Fruit fly (Drosophila melanogaster) whole organism, embryonic: ENCODE data around the gene CG12659.

Experiments
- Adf1 ChIP-seq: fragments of 200-800 bp; sonication (Bioruptor generic); IDR thresholded peaks from 2 replicates; pipeline ENCODE4 v1.3.6; 2022; ENCODE audit warnings: missing biosample characterization, missing genetic modification characterization
- Atf-2 ChIP-seq: fragments of 200-800 bp; sonication (Bioruptor generic); optimal IDR thresholded peaks from 2 replicates; lab custom pipeline; 2016; ENCODE audit warnings: missing biosample characterization, missing genetic modification characterization
- CG10543 ChIP-seq: fragments of 200-800 bp; sonication (Bioruptor generic); optimal IDR thresholded peaks from 3 replicates; lab custom pipeline; 2017; ENCODE audit warnings: missing biosample characterization, mild to moderate bottlenecking, missing genetic modification characterization, moderate library complexity
- CG10654 ChIP-seq: fragments of 200-800 bp; sonication (Bioruptor generic); optimal IDR thresholded peaks from 2 replicates; lab custom pipeline; 2016; ENCODE audit warnings: missing biosample characterization, missing genetic modification characterization
- CG11456 ChIP-seq: fragments of 200-800 bp; sonication (Bioruptor generic); IDR thresholded peaks from 3 replicates; pipeline ENCODE4 v1.3.6; 2022; ENCODE audit warnings: missing biosample characterization, missing genetic modification characterization
- CG11723 ChIP-seq: fragments of 200-800 bp; sonication (Bioruptor generic); optimal IDR thresholded peaks from 2 replicates; lab custom pipeline; 2017; ENCODE audit warnings: missing biosample characterization, mild to moderate bottlenecking, missing genetic modification characterization
- CG12071 ChIP-seq: fragments of 200-800 bp; sonication (Bioruptor generic); optimal IDR thresholded peaks from 3 replicates; lab custom pipeline; 2018; ENCODE audit warnings: missing biosample characterization, mild to moderate bottlenecking, missing genetic modification characterization
- CG12104 ChIP-seq: fragments of 200-800 bp; sonication (Bioruptor generic); optimal IDR thresholded peaks from 3 replicates; lab custom pipeline; 2016; ENCODE audit warnings: missing biosample characterization, missing genetic modification characterization
- CG14441 ChIP-seq: fragments of 200-800 bp; sonication (Bioruptor generic); IDR thresholded peaks from 2 replicates; pipeline ENCODE4 v1.3.6; 2022; ENCODE audit warnings: missing biosample characterization, missing genetic modification characterization
- CG15269 ChIP-seq: fragments of 200-800 bp; sonication (Bioruptor generic); optimal IDR thresholded peaks from 2 replicates; lab custom pipeline; 2018; ENCODE audit warnings: missing biosample characterization, mild to moderate bottlenecking, missing genetic modification characterization, moderate library complexity
- CG16779 ChIP-seq: fragments of 200-800 bp; sonication (Bioruptor generic); IDR thresholded peaks from 2 replicates; pipeline ENCODE4 v1.3.6; 2022; ENCODE audit warnings: missing biosample characterization, missing genetic modification characterization
- CG18599 ChIP-seq: fragments of 200-800 bp; sonication (Bioruptor generic); optimal IDR thresholded peaks from 3 replicates; lab custom pipeline; 2017; ENCODE audit warnings: missing biosample characterization, missing genetic modification characterization, mild to moderate bottlenecking, moderate library complexity, missing genetic modification reagents
- CG2120 ChIP-seq: fragments of 200-800 bp; sonication (Bioruptor generic); optimal IDR thresholded peaks from 3 replicates; lab custom pipeline; 2016; ENCODE audit warnings: missing biosample characterization, missing genetic modification characterization
- CG2678 ChIP-seq: fragments of 200-800 bp; sonication (Bioruptor generic); optimal IDR thresholded peaks from 3 replicates; lab custom pipeline; 2019; ENCODE audit warnings: missing biosample characterization, mild to moderate bottlenecking, missing genetic modification characterization, moderate library complexity
- CG3847 ChIP-seq: fragments of 200-800 bp; sonication (Bioruptor generic); IDR thresholded peaks from 2 replicates; pipeline ENCODE4 v1.3.6; 2022; ENCODE audit warnings: missing biosample characterization, missing genetic modification characterization
- CG6689 ChIP-seq: fragments of 200-800 bp; sonication (Bioruptor generic); IDR thresholded peaks from 2 replicates; pipeline ENCODE4 v1.3.6; 2022; ENCODE audit warnings: missing biosample characterization, missing genetic modification characterization
- CG6765 ChIP-seq: fragments of 200-800 bp; sonication (Bioruptor generic); optimal IDR thresholded peaks from 3 replicates; lab custom pipeline; 2017; ENCODE audit warnings: missing biosample characterization, mild to moderate bottlenecking, missing genetic modification characterization
- CG7372 ChIP-seq: fragments of 200-800 bp; sonication (Bioruptor generic); IDR thresholded peaks from 2 replicates; pipeline ENCODE4 v1.3.6; 2022; ENCODE audit warnings: missing biosample characterization, missing genetic modification characterization
- CG9215 ChIP-seq: fragments of 200-800 bp; sonication (Bioruptor generic); IDR thresholded peaks from 2 replicates; pipeline ENCODE4 v1.3.6; 2022; ENCODE audit warnings: missing biosample characterization, missing genetic modification characterization
- CG9797 ChIP-seq: fragments of 200-800 bp; sonication (Bioruptor generic); optimal IDR thresholded peaks from 3 replicates; lab custom pipeline; 2018; ENCODE audit warnings: missing biosample characterization, mild to moderate bottlenecking, missing genetic modification characterization
- CG9817 ChIP-seq: fragments of 200-800 bp; sonication (Bioruptor generic); optimal IDR thresholded peaks from 2 replicates; lab custom pipeline; 2018; ENCODE audit warnings: missing biosample characterization, mild to moderate bottlenecking, missing genetic modification characterization, moderate library complexity
- CTCF ChIP-seq: fragments of 200-800 bp; sonication (Bioruptor generic); optimal IDR thresholded peaks from 2 replicates; lab custom pipeline; 2017; ENCODE audit warnings: missing biosample characterization, mild to moderate bottlenecking, missing genetic modification characterization, moderate library complexity
- D ChIP-seq, 2 experiments: fragments of 200-800 bp in 1 of 2; fragments of >200 bp in 1 of 2; sonication (Bioruptor generic) in 1 of 2; optimal IDR thresholded peaks; 2 replicates in 1 of 2; 3 replicates in 1 of 2; lab custom pipeline; 2017; ENCODE audit warnings: mild to moderate bottlenecking in 1 of 2, missing biosample characterization in 1 of 2, missing genetic modification characterization in 1 of 2, missing genetic modification reagents in 1 of 2
- Dbx ChIP-seq: fragments of 200-800 bp; sonication (Bioruptor generic); IDR thresholded peaks from 3 replicates; pipeline ENCODE4 v1.3.6; 2022; ENCODE audit warnings: missing biosample characterization, missing genetic modification characterization
- Dek ChIP-seq: fragments of 200-800 bp; sonication (Bioruptor generic); optimal IDR thresholded peaks from 3 replicates; lab custom pipeline; 2019; ENCODE audit warnings: missing biosample characterization, mild to moderate bottlenecking, missing genetic modification characterization, moderate library complexity
- Dfd ChIP-seq, 2 experiments: fragments of >200 bp; optimal IDR thresholded peaks; 2 replicates each; lab custom pipeline; 2017; ENCODE audit warnings: missing biosample characterization in 2 of 2, missing genetic modification characterization in 2 of 2
- E2f2 ChIP-seq: fragments of 200-800 bp; sonication (Bioruptor generic); IDR thresholded peaks from 2 replicates; pipeline ENCODE4 v1.3.6; 2022; ENCODE audit warnings: missing biosample characterization, missing genetic modification characterization
- Jarid2 ChIP-seq: fragments of 200-800 bp; sonication (Bioruptor generic); optimal IDR thresholded peaks from 3 replicates; lab custom pipeline; 2017; ENCODE audit warnings: mild to moderate bottlenecking, missing biosample characterization, missing genetic modification reagents, missing genetic modification characterization
- Mad ChIP-seq: fragments of 200-800 bp; sonication (Bioruptor generic); optimal IDR thresholded peaks from 2 replicates; lab custom pipeline; 2016; ENCODE audit warnings: missing biosample characterization, missing genetic modification characterization
- Nf-YB ChIP-seq: fragments of 200-800 bp; sonication (Bioruptor generic); optimal IDR thresholded peaks from 3 replicates; lab custom pipeline; 2019; ENCODE audit warnings: missing biosample characterization, mild to moderate bottlenecking, missing genetic modification characterization, moderate library complexity
- Ravus ChIP-seq: fragments of 200-800 bp; sonication (Bioruptor generic); IDR thresholded peaks from 2 replicates; pipeline ENCODE4 v1.3.6; 2022; ENCODE audit warnings: missing biosample characterization, missing genetic modification characterization
- Sin3A ChIP-seq: fragments of >200 bp; optimal IDR thresholded peaks from 2 replicates; lab custom pipeline; 2018
- Six4 ChIP-seq: fragments of 200-800 bp; sonication (Bioruptor generic); optimal IDR thresholded peaks from 2 replicates; lab custom pipeline; 2016; ENCODE audit warnings: missing biosample characterization, missing genetic modification characterization
- Ssrp ChIP-seq: fragments of 200-800 bp; sonication (Bioruptor generic); optimal IDR thresholded peaks from 2 replicates; lab custom pipeline; 2018; ENCODE audit warnings: missing biosample characterization, mild to moderate bottlenecking, missing genetic modification characterization, moderate library complexity
- Taf1 ChIP-seq: fragments of 200-800 bp; sonication (Bioruptor generic); IDR thresholded peaks from 2 replicates; pipeline ENCODE4 v1.3.6; 2022; ENCODE audit warnings: missing biosample characterization, missing genetic modification characterization
- ci ChIP-seq: fragments of 200-800 bp; sonication (Bioruptor generic); IDR thresholded peaks from 3 replicates; pipeline ENCODE4 v1.3.6; 2022; ENCODE audit warnings: missing biosample characterization, missing genetic modification characterization
- dimm ChIP-seq: fragments of 200-800 bp; sonication (Bioruptor generic); IDR thresholded peaks from 2 replicates; pipeline ENCODE4 v1.3.6; 2022; ENCODE audit warnings: missing biosample characterization, missing genetic modification characterization
- emc ChIP-seq: fragments of 200-800 bp; sonication (Bioruptor generic); optimal IDR thresholded peaks from 2 replicates; lab custom pipeline; 2016; ENCODE audit warnings: missing biosample characterization, missing genetic modification characterization
- fd96Cb ChIP-seq: fragments of 200-800 bp; sonication (Bioruptor generic); optimal IDR thresholded peaks from 2 replicates; lab custom pipeline; 2018; ENCODE audit warnings: missing biosample characterization, mild to moderate bottlenecking, missing genetic modification characterization, moderate library complexity
- gce ChIP-seq: fragments of 200-800 bp; sonication (Bioruptor generic); IDR thresholded peaks from 3 replicates; pipeline ENCODE4 v1.3.6; 2022; ENCODE audit warnings: missing biosample characterization, missing genetic modification characterization
- hth ChIP-seq: fragments of >200 bp; optimal IDR thresholded peaks from 2 replicates; lab custom pipeline; 2017; ENCODE audit warnings: inconsistent platforms
- jing ChIP-seq: fragments of 200-800 bp; sonication (Bioruptor generic); optimal IDR thresholded peaks from 2 replicates; lab custom pipeline; 2018; ENCODE audit warnings: missing biosample characterization, mild to moderate bottlenecking, missing genetic modification characterization
- lbe ChIP-seq: fragments of 200-800 bp; sonication (Bioruptor generic); optimal IDR thresholded peaks from 2 replicates; lab custom pipeline; 2016; ENCODE audit warnings: missing biosample characterization, mild to moderate bottlenecking, missing genetic modification characterization
- nom ChIP-seq: fragments of 200-800 bp; sonication (Bioruptor generic); optimal IDR thresholded peaks from 2 replicates; lab custom pipeline; 2017; ENCODE audit warnings: missing biosample characterization, missing genetic modification characterization, mild to moderate bottlenecking, moderate library complexity, missing genetic modification reagents
- org-1 ChIP-seq: fragments of 200-800 bp; sonication (Bioruptor generic); optimal IDR thresholded peaks from 2 replicates; lab custom pipeline; 2017; ENCODE audit warnings: missing biosample characterization, missing genetic modification characterization
- pita ChIP-seq: fragments of 200-800 bp; sonication (Bioruptor generic); optimal IDR thresholded peaks from 2 replicates; lab custom pipeline; 2017; ENCODE audit warnings: missing biosample characterization, mild to moderate bottlenecking, missing genetic modification characterization
- scrt ChIP-seq: fragments of 200-800 bp; sonication (Bioruptor generic); optimal IDR thresholded peaks from 2 replicates; lab custom pipeline; 2018; ENCODE audit warnings: missing biosample characterization, mild to moderate bottlenecking, missing genetic modification characterization, moderate library complexity
- sens ChIP-seq: fragments of 200-800 bp; sonication (Bioruptor generic); peaks from one replicate; lab custom pipeline; 2016; ENCODE audit warnings: missing biosample characterization, missing genetic modification characterization
- shn ChIP-seq: fragments of 200-800 bp; sonication (Bioruptor generic); optimal IDR thresholded peaks from 3 replicates; lab custom pipeline; 2016; ENCODE audit warnings: missing biosample characterization, missing genetic modification characterization
- sr ChIP-seq: fragments of 200-800 bp; sonication (Bioruptor generic); IDR thresholded peaks from 3 replicates; pipeline ENCODE4 v1.3.6; 2022; ENCODE audit warnings: missing biosample characterization, missing genetic modification characterization
- trh ChIP-seq: fragments of 200-800 bp; sonication (Bioruptor generic); optimal IDR thresholded peaks from 2 replicates; lab custom pipeline; 2016; ENCODE audit warnings: missing biosample characterization, missing genetic modification characterization
- vnd ChIP-seq: fragments of 200-800 bp; sonication (Bioruptor generic); IDR thresholded peaks from 3 replicates; pipeline ENCODE4 v1.3.6; 2022; ENCODE audit warnings: missing biosample characterization, missing genetic modification characterization; ENCODE audit not compliant: partially characterized antibody
- wdn ChIP-seq: fragments of 200-800 bp; sonication (Bioruptor generic); IDR thresholded peaks from 2 replicates; pipeline ENCODE4 v1.3.6; 2022; ENCODE audit warnings: missing biosample characterization, missing genetic modification characterization

CG12659 gene

DNA sequence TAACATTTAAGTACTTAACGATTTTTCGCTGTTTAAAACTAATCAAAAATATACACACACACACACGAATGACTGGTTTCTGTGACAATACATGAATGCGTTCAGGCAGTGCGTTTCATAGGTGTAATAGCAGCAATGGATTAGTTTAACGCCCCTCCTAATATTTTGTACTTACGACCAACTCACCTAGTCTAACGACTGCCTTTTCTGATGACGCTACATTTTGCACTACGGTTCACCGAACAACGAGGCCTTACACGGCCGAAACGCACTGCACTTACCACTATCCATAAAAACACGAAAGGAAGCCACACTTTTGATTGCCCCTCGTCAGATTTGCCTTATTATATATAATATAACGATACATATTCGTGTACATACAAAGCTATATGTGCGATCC is 9.6 kb upstream of the CG12659 start (continued):
- TF ChIP-seq E2f2 (GFP tag; lab: Robert Waterston, UW) (peak; percentile 15; the same call in 1 of the 2 replicates), emc (GFP tag; lab: Kevin White, UChicago) (no peak), sens (GFP tag; lab: Kevin White, UChicago) (peak; percentile 68), Adf1 (GFP tag; lab: Robert Waterston, UW) (no peak), CG7372 (GFP tag; lab: Robert Waterston, UW) (peak; percentile 32; the same call in 1 of the 2 replicates), CG14441 (GFP tag; lab: Robert Waterston, UW) (0 out of 2 replicates have a peak, but pooled peaks have one; percentile 33), CG10654 (peak; percentile 19), gce (GFP tag; lab: Robert Waterston, UW) (no peak), scrt (GFP tag; lab: Kevin White, UChicago) (no peak), Taf1 (GFP tag; lab: Robert Waterston, UW) (no peak), CG11723 (GFP tag; lab: Kevin White, UChicago) (no peak), Nf-YB (GFP tag; lab: Kevin White, UChicago) (no peak), trh (GFP tag; lab: Kevin White, UChicago) (no peak), CG16779 (GFP tag; lab: Robert Waterston, UW) (no peak), sr (GFP tag; lab: Robert Waterston, UW) (no peak), nom (no peak), CG11456 (GFP tag; lab: Robert Waterston, UW) (peak; percentile 65; the same call in 2 of the 3 replicates), CG12104 (GFP tag; lab: Kevin White, UChicago) (no peak), ci (GFP tag; lab: Robert Waterston, UW) (0 out of 3 replicates have a peak, but pooled peaks have one; percentile 45), Dbx (no peak), CG2120 (GFP tag; lab: Kevin White, UChicago) (peak; percentile 5), CG6689 (GFP tag; lab: Robert Waterston, UW) (peak; percentile 20; the same call in 1 of the 2 replicates), Six4 (no peak), CG12071 (GFP tag; lab: Kevin White, UChicago) (no peak), CG15269 (tag; lab: Kevin White, UChicago) (no peak), vnd (GFP tag; lab: Robert Waterston, UW) (no peak), Jarid2 (no peak), jing (GFP tag; lab: Kevin White, UChicago) (no peak), fd96Cb (peak; percentile 48), CG9797 (GFP tag; lab: Kevin White, UChicago) (no peak), CTCF (GFP tag; lab: Kevin White, UChicago) (no peak), Dfd (GFP tag; optimal IDR thresholded peaks at IDR 0.05; lab: Kevin White, UChicago) (no peak), hth (lab: Kevin White, UChicago) (no peak), pita (GFP tag; lab: Kevin White, UChicago) (no peak), CG3847 (GFP tag; lab: Robert Waterston, UW) (no peak), Sin3A (lab: Kevin White, UChicago) (no peak), D (optimal IDR thresholded peaks at IDR 0.05; lab: Kevin White, UChicago) (no peak), D (GFP tag; optimal IDR thresholded peaks at IDR 0.05; lab: Kevin White, UChicago) (no peak), CG18599 (GFP tag; lab: Kevin White, UChicago) (no peak), dimm (no peak), Mad (GFP tag; lab: Kevin White, UChicago) (no peak), CG10543 (GFP tag; lab: Kevin White, UChicago) (no peak), Atf-2 (peak; percentile 6), Ssrp (tag; lab: Kevin White, UChicago) (peak; percentile 43), lbe (GFP tag; lab: Kevin White, UChicago) (peak; percentile 11), Ravus (GFP tag; lab: Robert Waterston, UW) (no peak), CG2678 (tag; lab: Kevin White, UChicago) (no peak), CG9215 (GFP tag; lab: Robert Waterston, UW) (no peak), wdn (GFP tag; lab: Robert Waterston, UW) (0 out of 2 replicates have a peak, but pooled peaks have one; percentile 11), Dek (tag; lab: Kevin White, UChicago) (no peak), CG6765 (GFP tag; lab: Kevin White, UChicago) (no peak), org-1 (GFP tag; lab: Kevin White, UChicago) (peak; percentile 21), CG9817 (tag; lab: Kevin White, UChicago) (peak; percentile 16), shn (GFP tag; lab: Kevin White, UChicago) (no peak)
